Fruit fly (Drosophila melanogaster): ENCODE data around the gene CG42353.
A peak's percentile ranks its signal among the peaks of the same experiment; 100 is the strongest.

The CG42353 gene

DNA sequence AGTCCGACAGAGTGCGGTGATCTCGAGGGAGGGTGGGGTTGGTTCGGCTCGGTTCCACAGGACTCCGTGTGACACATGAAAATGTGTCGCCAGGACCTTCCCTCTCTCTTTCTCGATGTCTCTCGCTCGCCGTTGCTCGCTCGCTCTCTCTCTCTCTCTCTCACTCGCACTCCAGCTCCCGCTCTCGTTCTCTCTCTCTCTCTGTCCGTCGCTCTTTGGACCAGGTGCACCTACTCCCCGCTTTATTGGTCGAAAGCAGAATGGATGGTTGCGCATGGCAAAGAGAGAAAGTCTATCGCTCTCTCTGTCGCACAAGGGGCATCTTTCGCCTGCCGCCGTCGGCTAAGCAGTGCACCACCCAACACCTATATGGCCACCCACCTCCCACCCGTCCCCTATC lies 45.8 kb upstream of the CG42353 start (continued):
- TF ChIP-seq CG7271 (tag; optimal IDR thresholded peaks at IDR 0.05) (no peak), dysf (GFP tag; IDR thresholded peaks at IDR 0.05) (no peak), ab (GFP tag; optimal IDR thresholded peaks at IDR 0.05) (no peak), ind (GFP tag; optimal IDR thresholded peaks at IDR 0.05) (no peak), CG10366 (GFP tag; IDR thresholded peaks at IDR 0.05) (no peak), tap (tag; optimal IDR thresholded peaks at IDR 0.05) (no peak), Nf-YC (tag; optimal IDR thresholded peaks at IDR 0.05) (peak; percentile 97), Taf1 (GFP tag; IDR thresholded peaks at IDR 0.05) (no peak), zen (tag; optimal IDR thresholded peaks at IDR 0.05) (no peak), dmrt99B (tag; optimal IDR thresholded peaks at IDR 0.05) (no peak), CG9817 (tag; optimal IDR thresholded peaks at IDR 0.05) (no peak), chif (GFP tag; optimal IDR thresholded peaks at IDR 0.05) (no peak), Sry-δ (GFP tag; optimal IDR thresholded peaks at IDR 0.05) (no peak), Hr78 (GFP tag; optimal IDR thresholded peaks at IDR 0.05) (no peak), al (GFP tag; IDR thresholded peaks at IDR 0.05) (no peak), CG15479 (GFP tag; optimal IDR thresholded peaks at IDR 0.05) (peak; percentile 41), btn (GFP tag; optimal IDR thresholded peaks at IDR 0.05) (no peak), Adf1 (GFP tag; IDR thresholded peaks at IDR 0.05) (peak; percentile 65), Optix (GFP tag; IDR thresholded peaks at IDR 0.05) (no peak), jing (GFP tag; optimal IDR thresholded peaks at IDR 0.05) (peak; percentile 21), pnt (GFP tag; optimal IDR thresholded peaks at IDR 0.05) (no peak), CG1647 (GFP tag; optimal IDR thresholded peaks at IDR 0.05) (no peak), CTCF (GFP tag; optimal IDR thresholded peaks at IDR 0.05) (no peak), ewg (GFP tag; optimal IDR thresholded peaks at IDR 0.05) (peak; percentile 84), row (GFP tag; IDR thresholded peaks at IDR 0.05) (no peak), crol (GFP tag; IDR thresholded peaks at IDR 0.05) (0 out of 2 replicates have a peak, but pooled peaks have one; percentile 54), CG7357 (GFP tag; IDR thresholded peaks at IDR 0.05) (no peak), Blimp-1 (GFP tag; optimal IDR thresholded peaks at IDR 0.05) (no peak), disco-r (GFP tag; optimal IDR thresholded peaks at IDR 0.05) (peak; percentile 68), CG17359 (tag; optimal IDR thresholded peaks at IDR 0.05) (no peak), CG13424 (tag; optimal IDR thresholded peaks at IDR 0.05) (no peak), D (optimal IDR thresholded peaks at IDR 0.05) (peak; percentile 9), D (GFP tag; optimal IDR thresholded peaks at IDR 0.05) (no peak), Meics (GFP tag; optimal IDR thresholded peaks at IDR 0.05) (no peak)

DNA sequence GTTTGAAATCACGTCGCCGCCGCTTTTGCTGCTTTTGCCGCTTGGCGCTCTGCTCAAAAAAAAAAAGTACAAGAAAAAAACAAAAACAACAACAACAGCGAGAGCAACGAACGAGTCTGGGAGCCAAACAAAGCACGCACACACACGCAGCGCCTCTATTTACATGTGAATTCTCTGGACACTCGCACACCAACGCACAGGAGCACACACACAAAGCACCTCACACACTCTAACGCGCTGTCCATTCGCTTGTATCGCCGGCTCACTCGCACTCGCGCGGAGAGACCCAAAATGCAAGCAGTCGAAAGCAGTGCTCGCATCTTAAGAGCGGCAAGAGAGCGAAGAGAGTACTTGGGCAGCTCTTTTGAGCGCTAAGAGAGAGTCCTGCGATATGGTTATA lies 44.2 kb upstream of the CG42353 start, which contains the start of gene disco-r:
disco-r (minus strand) TSS at position 4 of the 400 bp plus-strand sequence.
- TF ChIP-seq CG9437 (GFP tag; optimal IDR thresholded peaks at IDR 0.05) (no peak), ems (GFP tag; optimal IDR thresholded peaks at IDR 0.05) (no peak), HLH4C (GFP tag; IDR thresholded peaks at IDR 0.05; ENCODE audit: partially characterized antibody) (0 out of 3 replicates have a peak, but pooled peaks have one; percentile 16), CG7963 (GFP tag; IDR thresholded peaks at IDR 0.05; ENCODE audit: partially characterized antibody) (0 out of 3 replicates have a peak, but pooled peaks have one; percentile 13), chinmo (GFP tag; IDR thresholded peaks at IDR 0.05; ENCODE audit: partially characterized antibody) (peak; percentile 87; the same call in 3 of the 4 replicates), CG11560 (tag; IDR thresholded peaks at IDR 0.05) (no peak), pho (GFP tag; optimal IDR thresholded peaks at IDR 0.05) (no peak), zf30C (GFP tag; optimal IDR thresholded peaks at IDR 0.05) (peak; percentile 2), CG7839 (tag; optimal IDR thresholded peaks at IDR 0.05) (no peak), insv (GFP tag; optimal IDR thresholded peaks at IDR 0.05) (no peak), CG10959 (GFP tag; IDR thresholded peaks at IDR 0.05) (no peak), NC2β (GFP tag; optimal IDR thresholded peaks at IDR 0.05) (no peak), cg (GFP tag; optimal IDR thresholded peaks at IDR 0.05) (peak; percentile 99), HHEX (GFP tag; optimal IDR thresholded peaks at IDR 0.05) (no peak), sd (tag; optimal IDR thresholded peaks at IDR 0.05) (peak; percentile 52), dati (GFP tag; IDR thresholded peaks at IDR 0.05) (no peak), Chrac-16 (GFP tag; optimal IDR thresholded peaks at IDR 0.05) (no peak), exex (tag; optimal IDR thresholded peaks at IDR 0.05) (no peak), CG8290 (GFP tag; optimal IDR thresholded peaks at IDR 0.05) (no peak), CG8290 (tag; optimal IDR thresholded peaks at IDR 0.05) (peak in 1 of 2 experiments; percentile 51)
